Fruit fly (Drosophila melanogaster): ENCODE measurements around the gene daed.
A peak's percentile ranks its signal among the peaks of the same experiment; 100 is the strongest.

The daed gene

DNA sequence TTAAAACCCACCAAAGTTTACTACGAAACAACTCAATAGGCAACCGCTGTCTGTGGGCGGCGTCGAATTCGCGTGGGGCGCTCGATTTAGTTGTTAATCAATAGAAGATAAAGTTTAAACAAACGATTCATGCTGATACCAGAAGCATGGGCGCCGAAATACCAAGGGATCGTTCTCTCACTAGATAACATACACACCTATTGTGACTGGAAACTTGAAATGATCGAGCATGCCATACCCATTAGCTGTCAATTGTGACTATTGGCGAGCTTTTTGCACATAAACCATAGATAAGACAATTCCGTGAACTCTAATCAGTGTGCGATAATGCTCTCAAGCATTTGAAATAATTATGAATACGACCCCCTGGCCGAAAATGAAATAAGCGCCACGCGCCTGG, 36.7 kb downstream of the daed start (continued):
- TF ChIP-seq lola (GFP tag; optimal IDR thresholded peaks at IDR 0.05) (no peak), da (GFP tag; optimal IDR thresholded peaks at IDR 0.05) (no peak), PHDP (tag; optimal IDR thresholded peaks at IDR 0.05) (peak; percentile 73), sob (GFP tag; IDR thresholded peaks at IDR 0.05) (peak; percentile 74), lov (optimal IDR thresholded peaks at IDR 0.05) (no peak), lov (GFP tag; IDR thresholded peaks at IDR 0.05) (no peak), CG11723 (GFP tag; optimal IDR thresholded peaks at IDR 0.05) (peak; percentile 51), CG4328 (GFP tag; optimal IDR thresholded peaks at IDR 0.05) (peak; percentile 23), fu2 (GFP tag; optimal IDR thresholded peaks at IDR 0.05) (peak; percentile 79), ara (GFP tag; IDR thresholded peaks at IDR 0.05) (no peak), CG33213 (GFP tag; optimal IDR thresholded peaks at IDR 0.05) (peak; percentile 24), CG6254 (GFP tag; optimal IDR thresholded peaks at IDR 0.05) (peak; percentile 23), CG14014 (GFP tag; IDR thresholded peaks at IDR 0.05) (peak; percentile 66), tgo (GFP tag; IDR thresholded peaks at IDR 0.05) (peak; percentile 74), grau (tag; optimal IDR thresholded peaks at IDR 0.05) (peak; percentile 81), CG12391 (tag; optimal IDR thresholded peaks at IDR 0.05) (peak; percentile 59), ewg (GFP tag; optimal IDR thresholded peaks at IDR 0.05) (peak; percentile 57), kah (GFP tag; optimal IDR thresholded peaks at IDR 0.05) (peak; percentile 39), Bteb2 (GFP tag; optimal IDR thresholded peaks at IDR 0.05) (peak; percentile 60), CG17328 (GFP tag; IDR thresholded peaks at IDR 0.05) (no peak), gro (GFP tag; optimal IDR thresholded peaks at IDR 0.05) (peak; percentile 90), twi (tag; optimal IDR thresholded peaks at IDR 0.05) (no peak), CG8281 (tag; optimal IDR thresholded peaks at IDR 0.05) (peak; percentile 45), dimm (GFP tag; IDR thresholded peaks at IDR 0.05) (0 out of 2 replicates have a peak, but pooled peaks have one; percentile 3), B-H1 (GFP tag; IDR thresholded peaks at IDR 0.05) (peak; percentile 33; the same call in 2 of the 3 replicates), CG11093 (GFP tag; IDR thresholded peaks at IDR 0.05) (peak; percentile 61; the same call in 1 of the 3 replicates), Lpt (GFP tag; optimal IDR thresholded peaks at IDR 0.05) (no peak), CG6854 (GFP tag; optimal IDR thresholded peaks at IDR 0.05) (no peak), sim (GFP tag; IDR thresholded peaks at IDR 0.05) (no peak), h (optimal IDR thresholded peaks at IDR 0.05) (no peak), pzg (GFP tag; optimal IDR thresholded peaks at IDR 0.05) (no peak), CG3847 (GFP tag; IDR thresholded peaks at IDR 0.05) (peak; percentile 80), Meics (GFP tag; optimal IDR thresholded peaks at IDR 0.05) (peak; percentile 80), CG12236 (GFP tag; optimal IDR thresholded peaks at IDR 0.05) (peak; percentile 8), bcd (GFP tag; optimal IDR thresholded peaks at IDR 0.05) (peak; percentile 79), HLH4C (GFP tag; IDR thresholded peaks at IDR 0.05; ENCODE audit: partially characterized antibody) (no peak), CG18764 (GFP tag; optimal IDR thresholded peaks at IDR 0.05) (peak; percentile 59), CG31365 (tag; optimal IDR thresholded peaks at IDR 0.05) (peak; percentile 45), CG11085 (GFP tag; IDR thresholded peaks at IDR 0.05) (peak; percentile 46; the same call in 1 of the 2 replicates), CG6791 (GFP tag; IDR thresholded peaks at IDR 0.05; ENCODE audit: partially characterized antibody) (no peak), hth (optimal IDR thresholded peaks at IDR 0.05) (no peak)

DNA sequence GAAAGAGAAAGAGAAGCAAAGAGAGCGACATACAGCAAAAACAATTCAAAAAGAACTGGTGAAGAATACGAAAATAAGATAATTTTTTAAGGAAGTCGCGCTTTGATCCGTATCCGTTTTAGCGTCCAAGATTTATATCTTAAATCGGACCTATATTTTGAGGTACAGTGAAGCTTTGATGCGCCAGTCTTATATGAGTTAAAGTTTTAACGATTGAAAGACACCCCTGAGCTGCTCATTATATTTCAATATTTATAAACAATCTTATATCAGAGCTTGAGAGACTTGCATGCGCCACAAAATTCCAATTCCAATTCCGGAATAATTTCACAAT, 37.3 kb downstream of the daed start:
- TF ChIP-seq CG14014 (GFP tag; IDR thresholded peaks at IDR 0.05) (0 out of 2 replicates have a peak, but pooled peaks have one; percentile 4), unc-4 (GFP tag; IDR thresholded peaks at IDR 0.05; ENCODE audit: partially characterized antibody) (no peak), dmrt99B (tag; optimal IDR thresholded peaks at IDR 0.05) (no peak), dmrt11E (tag; optimal IDR thresholded peaks at IDR 0.05) (no peak), Sox102F (GFP tag; optimal IDR thresholded peaks at IDR 0.05) (no peak), ken (GFP tag; IDR thresholded peaks at IDR 0.05) (no peak), chinmo (GFP tag; IDR thresholded peaks at IDR 0.05; ENCODE audit: partially characterized antibody) (no peak), Pdp1 (GFP tag; optimal IDR thresholded peaks at IDR 0.05) (no peak), stc (GFP tag; IDR thresholded peaks at IDR 0.05) (no peak), D19B (GFP tag; optimal IDR thresholded peaks at IDR 0.05) (no peak), grn (GFP tag; optimal IDR thresholded peaks at IDR 0.05) (peak; percentile 50), CG10267 (tag; optimal IDR thresholded peaks at IDR 0.05) (no peak), PHDP (tag; optimal IDR thresholded peaks at IDR 0.05) (no peak), CG5953 (GFP tag; IDR thresholded peaks at IDR 0.05) (0 out of 2 replicates have a peak, but pooled peaks have one; percentile 20), Adf1 (GFP tag; IDR thresholded peaks at IDR 0.05) (no peak)
